Fruit fly (Drosophila melanogaster): ENCODE results near the gene Acyp2.

DNA sequence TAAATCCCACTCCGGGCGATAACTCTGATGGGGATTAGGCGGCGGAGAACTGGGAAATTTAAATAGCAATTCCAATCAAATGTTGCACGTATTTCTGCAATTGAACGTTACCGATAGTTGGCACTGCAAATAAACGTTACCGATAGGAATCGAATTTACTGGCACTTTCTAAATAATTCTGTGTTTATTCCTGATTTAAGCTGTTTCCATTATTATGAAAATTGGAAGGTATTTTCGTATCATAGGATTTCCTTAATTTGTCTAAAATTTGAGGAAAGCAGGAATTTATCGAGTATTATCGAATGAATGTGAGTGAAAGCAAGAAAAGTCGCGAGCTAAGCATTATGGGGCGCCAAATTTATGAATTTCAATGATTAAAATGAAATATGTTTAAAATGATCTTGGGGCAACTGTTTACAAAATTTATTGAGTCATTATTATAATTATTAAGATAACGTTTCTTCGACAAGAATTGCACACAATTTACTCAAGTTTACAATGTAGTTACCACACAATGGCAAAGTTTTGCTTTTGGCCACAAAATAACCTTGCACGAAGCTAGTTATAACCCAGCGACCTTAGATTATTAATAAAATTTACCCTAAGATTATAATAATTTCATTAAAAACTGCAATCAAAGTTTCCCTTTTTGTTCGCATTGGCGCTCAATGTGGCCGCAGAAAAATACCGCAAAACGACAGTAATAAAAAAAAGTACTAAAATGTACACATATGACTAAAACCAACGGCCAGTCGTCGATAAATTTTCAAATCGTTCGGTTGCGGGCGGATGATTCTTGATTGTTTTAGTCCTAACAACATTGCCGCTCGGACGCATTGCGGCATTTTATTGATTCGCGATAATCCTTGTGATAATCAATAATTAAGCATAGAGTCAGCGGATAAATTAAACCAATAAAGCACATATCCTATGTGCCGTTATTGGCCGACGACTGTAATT is 11.3 kb downstream of the Acyp2 start, which contains the start of gene alpha-Man-IIb:
- TF ChIP-seq Snoo (tag; optimal IDR thresholded peaks at IDR 0.05) (no peak), CG10348 (GFP tag; IDR thresholded peaks at IDR 0.05) (no peak), rn (GFP tag; IDR thresholded peaks at IDR 0.05) (no peak), EcR (GFP tag; optimal IDR thresholded peaks at IDR 0.05) (no peak), CG9948 (tag; optimal IDR thresholded peaks at IDR 0.05) (no peak), Pif1A (GFP tag; optimal IDR thresholded peaks at IDR 0.05) (no peak), CG14655 (GFP tag; optimal IDR thresholded peaks at IDR 0.05) (no peak), D1 (tag; optimal IDR thresholded peaks at IDR 0.05) (no peak)
